Fruit fly (Drosophila melanogaster): ENCODE results near the gene nkd.
A peak's percentile ranks its signal among the peaks of the same experiment; 100 is the strongest.

nkd gene

dm6 chr3L:19020467-19020866 is 24.8 kb downstream of the nkd start (continued):
- TF ChIP-seq CG34376 (GFP tag; optimal IDR thresholded peaks at IDR 0.05): no peak
- TF ChIP-seq CG30020 (tag; optimal IDR thresholded peaks at IDR 0.05): no peak
- no peak for TF ChIP-seq crc (GFP tag; optimal IDR thresholded peaks at IDR 0.05)
- TF ChIP-seq B-H1 (GFP tag; IDR thresholded peaks at IDR 0.05): no peak
- TF ChIP-seq HHEX (GFP tag; optimal IDR thresholded peaks at IDR 0.05): peak; percentile 1
- no peak for TF ChIP-seq gt (GFP tag; IDR thresholded peaks at IDR 0.05)
- no peak for TF ChIP-seq CG10654 (GFP tag; optimal IDR thresholded peaks at IDR 0.05)
- peak; percentile 3 for TF ChIP-seq abd-A (tag; optimal IDR thresholded peaks at IDR 0.05)

dm6 chr3L:19019308-19019749 is 25.9 kb downstream of the nkd start:
- TF ChIP-seq lab (GFP tag; optimal IDR thresholded peaks at IDR 0.05) (peak; percentile 43), Hey (tag; optimal IDR thresholded peaks at IDR 0.05) (no peak), pho (GFP tag; optimal IDR thresholded peaks at IDR 0.05) (no peak), Asciz (GFP tag; optimal IDR thresholded peaks at IDR 0.05) (no peak), chinmo (GFP tag; IDR thresholded peaks at IDR 0.05; ENCODE audit: partially characterized antibody) (0 out of 4 replicates have a peak, but pooled peaks have one; percentile 71), ATbp (GFP tag; optimal IDR thresholded peaks at IDR 0.05) (no peak), her (GFP tag; optimal IDR thresholded peaks at IDR 0.05) (no peak), CG4328 (GFP tag; optimal IDR thresholded peaks at IDR 0.05) (peak; percentile 45), CG8290 (GFP tag; optimal IDR thresholded peaks at IDR 0.05) (no peak), CG8290 (tag; optimal IDR thresholded peaks at IDR 0.05) (peak in 1 of 2 experiments; percentile 47), Taf1 (GFP tag; IDR thresholded peaks at IDR 0.05) (no peak), CG10543 (GFP tag; optimal IDR thresholded peaks at IDR 0.05) (peak; percentile 74), sr (GFP tag; IDR thresholded peaks at IDR 0.05) (0 out of 3 replicates have a peak, but pooled peaks have one; percentile 28), Chrac-16 (GFP tag; optimal IDR thresholded peaks at IDR 0.05) (no peak), chn (GFP tag; optimal IDR thresholded peaks at IDR 0.05) (no peak), CG12104 (GFP tag; optimal IDR thresholded peaks at IDR 0.05) (no peak), Dip3 (GFP tag; optimal IDR thresholded peaks at IDR 0.05) (no peak), klu (GFP tag; IDR thresholded peaks at IDR 0.05) (no peak), CG13894 (tag; optimal IDR thresholded peaks at IDR 0.05) (peak; percentile 75), CG13296 (GFP tag; optimal IDR thresholded peaks at IDR 0.05) (peak; percentile 14), Pdp1 (GFP tag; optimal IDR thresholded peaks at IDR 0.05) (peak in 1 of 2 experiments; percentile 34), tll (GFP tag; optimal IDR thresholded peaks at IDR 0.05) (no peak), abd-A (tag; optimal IDR thresholded peaks at IDR 0.05) (peak; percentile 94), Med (GFP tag) (peak; percentile 62), nerfin-2 (GFP tag; IDR thresholded peaks at IDR 0.05; ENCODE audit: partially characterized antibody) (0 out of 2 replicates have a peak, but pooled peaks have one; percentile 17), slbo (GFP tag; IDR thresholded peaks at IDR 0.05) (0 out of 2 replicates have a peak, but pooled peaks have one; percentile 0), Abd-B (GFP tag; optimal IDR thresholded peaks at IDR 0.05) (peak; percentile 34), D19A (tag; optimal IDR thresholded peaks at IDR 0.05) (peak; percentile 39), CG17361 (GFP tag; IDR thresholded peaks at IDR 0.05) (no peak), crol (GFP tag; IDR thresholded peaks at IDR 0.05) (peak; percentile 90), ttk (GFP tag; IDR thresholded peaks at IDR 0.05) (no peak), gro (GFP tag; optimal IDR thresholded peaks at IDR 0.05) (no peak), CG1233 (GFP tag; optimal IDR thresholded peaks at IDR 0.05) (no peak), lola (GFP tag; optimal IDR thresholded peaks at IDR 0.05) (no peak), CG32772 (GFP tag; IDR thresholded peaks at IDR 0.05) (no peak), cg (GFP tag; optimal IDR thresholded peaks at IDR 0.05) (peak; percentile 57), sug (tag; optimal IDR thresholded peaks at IDR 0.05) (peak; percentile 1), YL-1 (GFP tag; optimal IDR thresholded peaks at IDR 0.05) (no peak), fd64A (GFP tag; optimal IDR thresholded peaks at IDR 0.05) (no peak), sd (tag; optimal IDR thresholded peaks at IDR 0.05) (peak; percentile 73), cwo (GFP tag; optimal IDR thresholded peaks at IDR 0.05) (peak; percentile 80), Aef1 (GFP tag; IDR thresholded peaks at IDR 0.05) (peak; percentile 30; the same call in 1 of the 3 replicates)
